Worm (Caenorhabditis elegans) whole organism, L1 larva: ENCODE results near the gene mop-25.2.

Experiments used
- C04F5.9 ChIP-seq: sonication (generic microtip); optimal IDR thresholded peaks from 2 replicates; lab custom pipeline; 2016; ENCODE audit warnings: missing genetic modification characterization, missing compliant biosample characterization
- F16B12.6 ChIP-seq: fragments of 150-350 bp; optimal IDR thresholded peaks from 2 replicates; lab custom pipeline; 2014; ENCODE audit warnings: missing biosample characterization, missing genetic modification characterization
- aha-1 ChIP-seq: fragments of 150-350 bp; optimal IDR thresholded peaks from 2 replicates; lab custom pipeline; 2014; ENCODE audit warnings: missing biosample characterization, missing genetic modification characterization
- aly-2 ChIP-seq: fragments of 150-350 bp; optimal IDR thresholded peaks from 2 replicates; lab custom pipeline; 2014; ENCODE audit warnings: missing biosample characterization, missing genetic modification characterization
- ceh-8 ChIP-seq: fragments of 200-800 bp; sonication (Bioruptor generic); optimal IDR thresholded peaks from 2 replicates; lab custom pipeline; 2018; ENCODE audit warnings: mild to moderate bottlenecking, missing genetic modification characterization, moderate library complexity, missing compliant biosample characterization
- ces-1 ChIP-seq: fragments of 150-350 bp; optimal IDR thresholded peaks from 2 replicates; lab custom pipeline; 2014; ENCODE audit warnings: missing biosample characterization, missing genetic modification reagents, missing genetic modification characterization
- efl-1 ChIP-seq, 4 experiments: fragments of 150-350 bp; optimal IDR thresholded peaks in 3 of 4; peaks in 1 of 4; 1 replicate in 1 of 4; 2 replicates in 3 of 4; lab custom pipeline; 2014; ENCODE audit warnings: missing biosample characterization in 2 of 4, missing genetic modification characterization in 2 of 4, missing genetic modification reagents in 2 of 4
- egl-13 ChIP-seq: sonication (generic microtip); optimal IDR thresholded peaks from 2 replicates; lab custom pipeline; 2016; ENCODE audit warnings: missing genotype, missing genetic modification reagents, missing genetic modification characterization, missing compliant biosample characterization
- elt-2 ChIP-seq: sonication (generic microtip); optimal IDR thresholded peaks from 2 replicates; lab custom pipeline; 2016; ENCODE audit warnings: missing genetic modification characterization, mild to moderate bottlenecking, inconsistent platforms, missing compliant biosample characterization, missing genetic modification reagents
- ets-5 ChIP-seq: fragments of 200-800 bp; sonication (Bioruptor generic); IDR thresholded peaks from 2 replicates; pipeline ENCODE4 v1.3.6; 2022; ENCODE audit warnings: missing genetic modification characterization, missing compliant biosample characterization
- fos-1 ChIP-seq: fragments of 150-350 bp; optimal IDR thresholded peaks from 2 replicates; lab custom pipeline; 2014; ENCODE audit warnings: missing biosample characterization, missing genetic modification characterization
- irx-1 ChIP-seq: sonication (generic microtip); optimal IDR thresholded peaks from 2 replicates; lab custom pipeline; 2016; ENCODE audit warnings: missing genetic modification characterization, missing compliant biosample characterization
- lin-13 ChIP-seq: fragments of 150-350 bp; optimal IDR thresholded peaks from 2 replicates; lab custom pipeline; 2014; ENCODE audit warnings: missing biosample characterization, missing genetic modification reagents, missing genetic modification characterization
- lin-14 ChIP-seq: fragments of 200-800 bp; sonication (Bioruptor generic); optimal IDR thresholded peaks from 2 replicates; lab custom pipeline; 2018; ENCODE audit warnings: mild to moderate bottlenecking, missing genetic modification characterization, moderate library complexity, missing compliant biosample characterization
- lin-35 ChIP-seq, 2 experiments: fragments of 150-350 bp; optimal IDR thresholded peaks; 2 replicates each; lab custom pipeline; 2014; ENCODE audit warnings: missing biosample characterization in 2 of 2, missing genetic modification characterization in 2 of 2, missing genetic modification reagents in 2 of 2
- lin-39 ChIP-seq: fragments of 150-350 bp; optimal IDR thresholded peaks from 2 replicates; lab custom pipeline; 2014; ENCODE audit warnings: missing biosample characterization, missing genetic modification reagents, missing genetic modification characterization
- lsy-2 ChIP-seq, 2 experiments: fragments of 150-350 bp; optimal IDR thresholded peaks; 2 replicates each; lab custom pipeline; 2014; ENCODE audit warnings: missing biosample characterization in 2 of 2, missing genetic modification characterization in 2 of 2
- mep-1 ChIP-seq: fragments of 150-350 bp; optimal IDR thresholded peaks from 2 replicates; lab custom pipeline; 2014; ENCODE audit warnings: missing biosample characterization, missing genetic modification characterization
- nhr-11 ChIP-seq: fragments of 150-350 bp; optimal IDR thresholded peaks from 2 replicates; lab custom pipeline; 2014; ENCODE audit warnings: missing biosample characterization, missing genetic modification characterization
- nhr-12 ChIP-seq: sonication (generic microtip); optimal IDR thresholded peaks from 2 replicates; lab custom pipeline; 2017; ENCODE audit warnings: missing biosample characterization, missing genetic modification characterization
- nhr-19 ChIP-seq: fragments of 200-800 bp; sonication (Bioruptor generic); conservative IDR thresholded peaks from 2 replicates; pipeline ENCODE4 v1.3.6; 2022; ENCODE audit warnings: missing genetic modification characterization, missing compliant biosample characterization
- nhr-28 ChIP-seq: fragments of 150-350 bp; optimal IDR thresholded peaks from 2 replicates; lab custom pipeline; 2014; ENCODE audit warnings: missing biosample characterization, missing genetic modification characterization
- nhr-71 ChIP-seq: sonication (generic microtip); optimal IDR thresholded peaks from 2 replicates; lab custom pipeline; 2016; ENCODE audit warnings: mild to moderate bottlenecking, missing genetic modification characterization, moderate library complexity, missing compliant biosample characterization
- nhr-84 ChIP-seq: sonication (generic microtip); optimal IDR thresholded peaks from 2 replicates; lab custom pipeline; 2017; ENCODE audit warnings: missing biosample characterization, missing genetic modification characterization
- nhr-85 ChIP-seq: sonication (generic microtip); peaks from one replicate; lab custom pipeline; 2016; ENCODE audit warnings: missing genetic modification characterization, inconsistent platforms, missing compliant biosample characterization
- pqm-1 ChIP-seq: sonication (generic microtip); optimal IDR thresholded peaks from 3 replicates; lab custom pipeline; 2017; ENCODE audit warnings: missing biosample characterization, missing genetic modification characterization
- rnt-1 ChIP-seq: sonication (generic microtip); optimal IDR thresholded peaks from 2 replicates; lab custom pipeline; 2016; ENCODE audit warnings: mild to moderate bottlenecking, missing genetic modification characterization, moderate library complexity, missing compliant biosample characterization
- skn-1 ChIP-seq: fragments of 150-350 bp; optimal IDR thresholded peaks from 2 replicates; lab custom pipeline; 2014; ENCODE audit warnings: missing biosample characterization, missing genetic modification characterization
- snpc-4 ChIP-seq: fragments of 150-350 bp; optimal IDR thresholded peaks from 2 replicates; lab custom pipeline; 2014; ENCODE audit warnings: missing biosample characterization, missing genetic modification characterization
- sox-4 ChIP-seq: sonication (generic microtip); optimal IDR thresholded peaks from 2 replicates; lab custom pipeline; 2016; ENCODE audit warnings: missing genetic modification characterization, missing compliant biosample characterization
- tbx-2 ChIP-seq: sonication (generic microtip); optimal IDR thresholded peaks from 2 replicates; lab custom pipeline; 2016; ENCODE audit warnings: missing genetic modification characterization, missing compliant biosample characterization

mop-25.2 gene

DNA sequence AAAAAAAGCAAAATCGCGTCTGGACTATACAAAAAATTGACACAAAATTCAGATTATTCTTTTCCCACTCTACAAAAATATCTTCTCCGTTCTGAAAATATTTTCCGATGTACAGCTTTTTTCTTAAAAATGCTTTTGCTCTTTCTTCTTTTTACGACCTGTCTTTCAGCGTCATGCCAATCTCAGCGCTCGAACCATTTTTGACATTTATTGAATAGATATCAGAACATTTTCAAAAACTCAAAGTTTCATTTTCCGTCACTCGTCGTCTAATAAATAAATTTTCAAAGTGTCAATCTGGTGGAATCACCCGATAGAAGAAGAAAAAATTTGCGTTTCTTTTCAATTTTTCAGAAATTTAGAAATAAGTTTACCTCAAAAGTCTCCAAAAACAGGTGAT lies 37.9 kb upstream of the mop-25.2 start:
- TF ChIP-seq lin-13 (GFP tag; lab: Kevin White, UChicago) (no peak), nhr-84 (tag; lab: Kevin White, UChicago) (no peak), fos-1 (tag; lab: Kevin White, UChicago) (no peak), nhr-11 (tag; lab: Kevin White, UChicago) (no peak), lin-35 (GFP tag; optimal IDR thresholded peaks at IDR 0.05; lab: Kevin White, UChicago) (no peak), ces-1 (no peak), ceh-8 (GFP tag; lab: Kevin White, UChicago) (no peak), irx-1 (tag; lab: Kevin White, UChicago) (no peak), F16B12.6 (tag; lab: Kevin White, UChicago) (no peak), lin-39 (tag; lab: Kevin White, UChicago) (no peak)

DNA sequence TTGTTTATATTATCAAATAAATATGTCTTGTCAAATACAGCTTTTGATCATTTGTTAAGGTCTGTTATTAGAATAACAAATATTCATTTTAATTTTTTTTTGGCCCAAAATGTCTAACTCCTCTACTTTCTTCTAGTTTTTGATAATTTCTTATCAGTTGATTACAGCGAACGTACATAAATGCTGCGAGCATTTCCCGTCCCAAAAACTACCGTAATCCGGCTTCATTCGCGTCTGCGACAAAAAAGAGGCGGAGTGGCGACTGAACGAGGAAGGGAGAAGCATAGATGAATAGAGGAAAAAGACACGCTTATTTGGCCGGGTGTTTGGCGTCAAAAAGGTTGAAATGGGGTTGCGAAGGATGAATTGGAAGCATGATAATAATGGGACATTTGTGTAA lies 37.1 kb upstream of the mop-25.2 start:
- TF ChIP-seq aha-1 (tag; lab: Kevin White, UChicago) = no peak
- no peak for TF ChIP-seq nhr-85 (tag; lab: Kevin White, UChicago)
- no peak for TF ChIP-seq skn-1 (tag; lab: Kevin White, UChicago)
- TF ChIP-seq pqm-1 (tag; lab: Kevin White, UChicago) = no peak
- TF ChIP-seq nhr-71 = no peak
- no peak for TF ChIP-seq efl-1 (optimal IDR thresholded peaks at IDR 0.05; lab: Kevin White, UChicago)
- TF ChIP-seq efl-1 (GFP tag; optimal IDR thresholded peaks at IDR 0.05 in 1 of 2; lab: Kevin White, UChicago) = peak in 1 of 2 experiments; percentile 46
- TF ChIP-seq lsy-2 (tag; optimal IDR thresholded peaks at IDR 0.05; lab: Kevin White, UChicago) = peak in 1 of 2 experiments; percentile 53
- TF ChIP-seq mep-1 (tag; lab: Kevin White, UChicago) = no peak
- no peak for TF ChIP-seq tbx-2 (tag; lab: Kevin White, UChicago)
- TF ChIP-seq elt-2 (tag; lab: Kevin White, UChicago) = peak; percentile 14

DNA sequence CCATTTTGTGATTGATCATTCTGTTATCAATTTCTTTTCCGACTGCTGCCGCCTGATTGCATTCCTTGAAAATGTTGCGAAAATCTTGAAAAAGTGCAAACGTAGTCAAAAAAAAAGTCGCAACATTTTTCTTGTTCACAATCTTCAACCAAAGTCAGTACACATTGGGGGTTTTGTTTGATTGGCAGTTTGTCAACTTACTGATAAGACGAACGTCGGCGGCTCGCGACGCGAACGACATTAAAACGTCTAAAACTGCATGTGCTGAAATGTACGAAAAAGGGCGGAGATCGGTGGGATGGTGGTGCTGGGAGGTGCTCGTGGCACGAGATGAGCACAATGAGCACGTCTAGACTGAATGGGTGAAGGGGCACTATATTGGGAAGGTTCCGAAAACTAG lies 35.3 kb upstream of the mop-25.2 start:
- no peak for TF ChIP-seq efl-1 (optimal IDR thresholded peaks at IDR 0.05; lab: Kevin White, UChicago)
- TF ChIP-seq efl-1 (GFP tag; optimal IDR thresholded peaks at IDR 0.05 in 1 of 2; lab: Kevin White, UChicago) = peak in 1 of 2 experiments; percentile 85
- peak; percentile 51 for TF ChIP-seq elt-2 (tag; lab: Kevin White, UChicago)
- TF ChIP-seq lin-14 (GFP tag; lab: Kevin White, UChicago) = peak; percentile 6
- TF ChIP-seq C04F5.9 (tag; lab: Kevin White, UChicago) = no peak

- TF ChIP-seq sox-4 (tag; lab: Kevin White, UChicago) (no peak), lin-39 (tag; lab: Kevin White, UChicago) (no peak), tbx-2 (tag; lab: Kevin White, UChicago) (no peak), ets-5 (GFP tag; lab: Robert Waterston, UW) (no peak), rnt-1 (tag; lab: Kevin White, UChicago) (no peak), egl-13 (tag; lab: Kevin White, UChicago) (no peak), nhr-28 (tag; lab: Kevin White, UChicago) (no peak), ces-1 (no peak)
Measured at ce11 chrII:9735785-9736184, 32.3 kb upstream of the mop-25.2 start.

DNA sequence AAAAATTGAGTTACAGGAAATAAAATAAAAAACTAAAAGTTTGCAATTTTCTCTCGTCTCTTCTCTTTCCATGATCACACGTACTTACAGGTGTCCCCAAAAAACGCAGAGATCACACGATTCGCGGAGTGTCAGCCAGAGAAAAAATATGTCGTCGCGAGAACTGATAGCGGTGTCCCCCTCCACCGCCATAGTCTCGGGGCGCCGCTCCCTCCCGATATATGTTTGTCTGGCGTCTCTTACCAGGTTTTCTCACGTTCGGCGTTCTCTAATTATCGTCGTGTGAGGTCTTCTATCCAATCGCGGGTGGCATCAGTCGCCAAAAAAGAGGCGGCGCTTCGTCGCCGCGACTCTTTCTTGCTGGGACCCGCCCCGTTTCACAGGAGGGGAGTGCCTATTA lies 28.3 kb upstream of the mop-25.2 start, which contains the start of gene mab-3:
mab-3 (plus strand) TSS at position 328 of the 400 bp plus-strand sequence.
- peak; percentile 15 for TF ChIP-seq rnt-1 (tag; lab: Kevin White, UChicago)
- TF ChIP-seq nhr-19 (GFP tag; lab: Robert Waterston, UW) = peak; percentile 34; the same call in 1 of the 2 replicates
- TF ChIP-seq lin-14 (GFP tag; lab: Kevin White, UChicago) = peak; percentile 61
- TF ChIP-seq, all 84 proteins: peak for 3; not testable (repeated sequence) for 81

- TF ChIP-seq snpc-4 (tag; lab: Kevin White, UChicago) (no peak), aly-2 (tag; lab: Kevin White, UChicago) (no peak), lin-14 (GFP tag; lab: Kevin White, UChicago) (peak; percentile 46), efl-1 (optimal IDR thresholded peaks at IDR 0.05; lab: Kevin White, UChicago) (no peak), efl-1 (GFP tag; optimal IDR thresholded peaks at IDR 0.05 in 1 of 2; lab: Kevin White, UChicago) (peak in 1 of 2 experiments; percentile 12), nhr-12 (tag; lab: Kevin White, UChicago) (no peak)
Measured at ce11 chrII:9729866-9730265, 26.4 kb upstream of the mop-25.2 start.
